Worm (Caenorhabditis elegans) whole organism, L3 larva: ENCODE data around the gene R02D5.8.

ENCODE experiments used
- R02D3.7 ChIP-seq: fragments of 150-350 bp; optimal IDR thresholded peaks from 2 replicates; lab custom pipeline; 2014; ENCODE audit warnings: missing biosample characterization, missing genetic modification characterization
- ZK546.5 ChIP-seq: sonication (generic microtip); optimal IDR thresholded peaks from 2 replicates; lab custom pipeline; 2017; ENCODE audit warnings: missing biosample characterization, missing genetic modification characterization
- ama-1 ChIP-seq: fragments of 150-350 bp; optimal IDR thresholded peaks from 2 replicates; lab custom pipeline; 2018
- ceh-16 ChIP-seq: sonication (generic microtip); optimal IDR thresholded peaks from 2 replicates; lab custom pipeline; 2017; ENCODE audit warnings: missing biosample characterization, missing genetic modification characterization
- ceh-28 ChIP-seq: fragments of 150-350 bp; optimal IDR thresholded peaks from 2 replicates; lab custom pipeline; 2014; ENCODE audit warnings: missing biosample characterization, missing genetic modification reagents, missing genetic modification characterization
- ceh-82 ChIP-seq: fragments of 150-350 bp; optimal IDR thresholded peaks from 2 replicates; lab custom pipeline; 2014; ENCODE audit warnings: missing biosample characterization, missing genetic modification characterization
- ceh-9 ChIP-seq: sonication (generic microtip); optimal IDR thresholded peaks from 2 replicates; lab custom pipeline; 2018; ENCODE audit warnings: missing biosample characterization, missing genetic modification characterization
- egl-27 ChIP-seq: sonication (generic microtip); optimal IDR thresholded peaks from 4 replicates; lab custom pipeline; 2017; ENCODE audit warnings: missing biosample characterization, missing genetic modification reagents, missing genetic modification characterization
- egl-5 ChIP-seq: fragments of 150-350 bp; optimal IDR thresholded peaks from 2 replicates; lab custom pipeline; 2017; ENCODE audit warnings: missing biosample characterization, missing genetic modification reagents, missing genetic modification characterization, inconsistent platforms
- elt-1 ChIP-seq: fragments of 150-350 bp; optimal IDR thresholded peaks from 2 replicates; lab custom pipeline; 2014; ENCODE audit warnings: missing biosample characterization, missing genetic modification characterization
- elt-2 ChIP-seq: sonication (generic microtip); optimal IDR thresholded peaks from 2 replicates; lab custom pipeline; 2016; ENCODE audit warnings: missing genetic modification reagents, mild to moderate bottlenecking, missing genetic modification characterization, missing compliant biosample characterization
- elt-3 ChIP-seq, 3 experiments: fragments of 150-350 bp in 1 of 3; sonication (generic microtip) in 2 of 3; optimal IDR thresholded peaks; 2 replicates in 2 of 3; 4 replicates in 1 of 3; lab custom pipeline; 2014 to 2017; ENCODE audit warnings: missing biosample characterization in 3 of 3, missing genetic modification characterization in 3 of 3
- fkh-10 ChIP-seq: sonication (generic microtip); optimal IDR thresholded peaks from 2 replicates; lab custom pipeline; 2017; ENCODE audit warnings: missing biosample characterization, missing genetic modification reagents, missing genetic modification characterization
- fkh-2 ChIP-seq: fragments of 150-350 bp; optimal IDR thresholded peaks from 2 replicates; lab custom pipeline; 2014; ENCODE audit warnings: missing biosample characterization, missing genetic modification reagents, missing genetic modification characterization
- fos-1 ChIP-seq: fragments of 150-350 bp; optimal IDR thresholded peaks from 2 replicates; lab custom pipeline; 2014; ENCODE audit warnings: missing biosample characterization, missing genetic modification characterization
- hmg-11 ChIP-seq: sonication (generic microtip); optimal IDR thresholded peaks from 2 replicates; lab custom pipeline; 2016; ENCODE audit warnings: missing genetic modification characterization, missing compliant biosample characterization
- jun-1 ChIP-seq: fragments of 150-350 bp; optimal IDR thresholded peaks from 2 replicates; lab custom pipeline; 2014; ENCODE audit warnings: missing biosample characterization, missing genetic modification reagents, missing genetic modification characterization
- lin-39 ChIP-seq: fragments of 150-350 bp; optimal IDR thresholded peaks from 2 replicates; lab custom pipeline; 2018; ENCODE audit warnings: missing biosample characterization, missing genetic modification reagents, missing genetic modification characterization
- lsy-12 ChIP-seq: sonication (generic microtip); optimal IDR thresholded peaks from 2 replicates; lab custom pipeline; 2016; ENCODE audit warnings: mild to moderate bottlenecking, missing genetic modification characterization, missing compliant biosample characterization
- mdl-1 ChIP-seq: fragments of 150-350 bp; optimal IDR thresholded peaks from 2 replicates; lab custom pipeline; 2014; ENCODE audit warnings: missing biosample characterization, missing genetic modification characterization
- mml-1 ChIP-seq: fragments of 150-350 bp; sonication (generic microtip); optimal IDR thresholded peaks from 3 replicates; lab custom pipeline; 2014; ENCODE audit warnings: missing biosample characterization, missing genetic modification characterization
- nfya-1 ChIP-seq: sonication (generic microtip); optimal IDR thresholded peaks from 2 replicates; lab custom pipeline; 2017; ENCODE audit warnings: missing genetic modification characterization, mild to moderate bottlenecking, missing compliant biosample characterization, antibody characterized with exemption, moderate library complexity; ENCODE audit not compliant: insufficient read depth
- nhr-11 ChIP-seq: fragments of 150-350 bp; optimal IDR thresholded peaks from 2 replicates; lab custom pipeline; 2014; ENCODE audit warnings: missing biosample characterization, missing genetic modification characterization
- nhr-12 ChIP-seq: fragments of 150-350 bp; optimal IDR thresholded peaks from 2 replicates; lab custom pipeline; 2014; ENCODE audit warnings: missing biosample characterization, missing genetic modification characterization
- nhr-23 ChIP-seq: fragments of 150-350 bp; optimal IDR thresholded peaks from 2 replicates; lab custom pipeline; 2014; ENCODE audit warnings: missing biosample characterization, missing genetic modification reagents, missing genetic modification characterization
- nhr-237 ChIP-seq: fragments of 150-350 bp; optimal IDR thresholded peaks from 2 replicates; lab custom pipeline; 2014; ENCODE audit warnings: missing biosample characterization, missing genetic modification characterization
- nhr-25 ChIP-seq: sonication (generic microtip); optimal IDR thresholded peaks from 2 replicates; lab custom pipeline; 2017; ENCODE audit warnings: missing biosample characterization, missing genetic modification characterization
- nhr-28 ChIP-seq: fragments of 150-350 bp; optimal IDR thresholded peaks from 2 replicates; lab custom pipeline; 2014; ENCODE audit warnings: missing biosample characterization, missing genetic modification characterization
- nhr-43 ChIP-seq: sonication (generic microtip); optimal IDR thresholded peaks from 2 replicates; lab custom pipeline; 2016; ENCODE audit warnings: mild to moderate bottlenecking, missing genetic modification characterization, missing compliant biosample characterization; ENCODE audit not compliant: poor library complexity, severe bottlenecking
- nhr-67 ChIP-seq: fragments of 150-350 bp; optimal IDR thresholded peaks from 2 replicates; lab custom pipeline; 2014; ENCODE audit warnings: missing biosample characterization, missing genetic modification characterization
- nhr-76 ChIP-seq: fragments of 150-350 bp; sonication (generic microtip); optimal IDR thresholded peaks from 5 replicates; lab custom pipeline; 2014; ENCODE audit warnings: missing biosample characterization, missing genetic modification characterization
- pha-4 ChIP-seq: fragments of 150-350 bp; optimal IDR thresholded peaks from 2 replicates; lab custom pipeline; 2014; ENCODE audit warnings: missing biosample characterization, missing genetic modification reagents, missing genetic modification characterization
- pqm-1 ChIP-seq: fragments of 150-350 bp; optimal IDR thresholded peaks from 2 replicates; lab custom pipeline; 2017; ENCODE audit warnings: missing biosample characterization, missing genetic modification characterization, inconsistent platforms
- sea-2 ChIP-seq: fragments of 150-350 bp; sonication (generic microtip); optimal IDR thresholded peaks from 4 replicates; lab custom pipeline; 2014; ENCODE audit warnings: missing biosample characterization, missing genetic modification reagents, missing genetic modification characterization
- skn-1 ChIP-seq: fragments of 150-350 bp; optimal IDR thresholded peaks from 2 replicates; lab custom pipeline; 2014; ENCODE audit warnings: missing biosample characterization, missing genetic modification characterization
- snpc-4 ChIP-seq: fragments of 150-350 bp; optimal IDR thresholded peaks from 2 replicates; lab custom pipeline; 2014; ENCODE audit warnings: missing biosample characterization, missing genetic modification characterization
- unc-39 ChIP-seq: sonication (generic microtip); optimal IDR thresholded peaks from 4 replicates; lab custom pipeline; 2017; ENCODE audit warnings: missing biosample characterization, missing genetic modification characterization
- unc-62 ChIP-seq: fragments of 150-350 bp; sonication (generic microtip); optimal IDR thresholded peaks from 4 replicates; lab custom pipeline; 2014; ENCODE audit warnings: missing biosample characterization, missing genetic modification reagents, missing genetic modification characterization
- zag-1 ChIP-seq: fragments of 150-350 bp; optimal IDR thresholded peaks from 2 replicates; lab custom pipeline; 2014; ENCODE audit warnings: missing biosample characterization, missing genetic modification characterization
- ztf-11 ChIP-seq: fragments of 150-350 bp; optimal IDR thresholded peaks from 2 replicates; lab custom pipeline; 2014; ENCODE audit warnings: missing biosample characterization, missing genetic modification characterization
- ztf-4 ChIP-seq: fragments of 150-350 bp; optimal IDR thresholded peaks from 2 replicates; lab custom pipeline; 2014; ENCODE audit warnings: missing biosample characterization, missing genetic modification characterization

R02D5.8 gene

ce11 chrV:14508556-14508955 lies 10.6 kb downstream of the R02D5.8 start:
- TF ChIP-seq lin-39 (tag; lab: Kevin White, UChicago) = no peak
- no peak for TF ChIP-seq skn-1 (tag; lab: Kevin White, UChicago)
- no peak for TF ChIP-seq zag-1
- TF ChIP-seq egl-5 (tag; lab: Kevin White, UChicago) = no peak
- no peak for TF ChIP-seq ceh-9 (tag; lab: Kevin White, UChicago)
- TF ChIP-seq unc-62 = no peak
- no peak for TF ChIP-seq snpc-4
- no peak for TF ChIP-seq nhr-28

- no peak for TF ChIP-seq nhr-43 (tag; lab: Kevin White, UChicago)
- no peak for TF ChIP-seq elt-2
- TF ChIP-seq ceh-28 (tag; lab: Kevin White, UChicago) = no peak
- no peak for TF ChIP-seq unc-39
- TF ChIP-seq nhr-28 = no peak
- TF ChIP-seq fkh-2 (tag; lab: Kevin White, UChicago) = no peak
- TF ChIP-seq egl-5 (tag; lab: Kevin White, UChicago) = no peak
- no peak for TF ChIP-seq sea-2
- TF ChIP-seq snpc-4 = no peak
- no peak for TF ChIP-seq ztf-4
- TF ChIP-seq lsy-12 (tag; lab: Kevin White, UChicago) = no peak
- TF ChIP-seq ceh-16 (tag; lab: Kevin White, UChicago) = no peak
- no peak for TF ChIP-seq mml-1 (tag; lab: Kevin White, UChicago)
- TF ChIP-seq ceh-82 (tag; lab: Kevin White, UChicago) = no peak
- no peak for TF ChIP-seq fos-1 (tag; lab: Kevin White, UChicago)
- TF ChIP-seq ama-1 = no peak
- TF ChIP-seq nhr-12 (tag; lab: Kevin White, UChicago) = no peak
- TF ChIP-seq nhr-237 = no peak
- TF ChIP-seq nhr-76 (tag; lab: Kevin White, UChicago) = no peak
- no peak for TF ChIP-seq R02D3.7
Observed at ce11 chrV:14508005-14508521, 11.1 kb downstream of the R02D5.8 start, which contains the start of gene R02D5.1. Gene R02D5.1 (plus strand): TSS chrV:14508249.

DNA sequence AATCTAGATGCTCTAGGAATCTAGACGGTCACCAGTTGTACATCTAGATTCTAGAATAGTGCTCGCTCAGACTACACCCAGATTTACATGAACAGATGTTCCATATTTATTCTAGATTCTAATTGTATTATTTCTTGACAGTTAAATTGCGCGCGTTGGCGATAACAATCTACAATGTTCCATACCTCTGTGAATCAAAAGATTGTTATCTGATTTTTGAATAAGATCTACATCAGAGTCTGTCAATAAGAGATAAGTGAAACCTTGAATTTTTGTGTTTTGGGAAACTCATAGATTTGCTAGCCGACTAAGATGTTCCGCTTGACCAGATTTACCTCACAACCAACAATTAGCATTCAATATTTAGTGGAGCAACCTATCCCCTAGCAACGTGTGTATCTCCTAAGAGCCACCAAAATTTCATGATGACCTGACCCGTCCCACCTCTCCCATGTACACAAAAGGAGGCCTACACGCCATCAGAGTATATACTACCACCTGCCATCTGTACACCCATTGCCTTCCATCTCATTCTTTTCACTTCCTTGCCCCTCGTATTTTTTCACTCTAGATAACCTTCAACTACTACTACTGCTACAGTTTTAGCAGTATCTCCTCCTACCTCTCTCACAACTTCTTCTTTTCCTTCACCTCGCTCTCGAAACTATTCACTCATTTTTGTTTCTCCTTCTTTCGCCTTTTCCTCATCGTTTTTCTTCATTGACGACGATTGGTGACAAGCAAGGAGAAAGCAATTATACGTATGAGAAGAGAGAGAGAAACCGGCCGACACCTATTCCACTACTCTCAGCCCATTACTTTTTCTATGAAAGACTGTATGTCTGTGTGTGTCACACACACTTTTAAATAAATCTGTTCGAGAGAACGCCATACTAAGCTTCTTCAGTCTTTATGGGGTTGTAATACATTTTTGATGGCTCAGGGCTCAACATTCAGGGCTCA lies 12.2 kb downstream of the R02D5.8 start:
- TF ChIP-seq nhr-28 = no peak
- TF ChIP-seq zag-1 = no peak
- TF ChIP-seq nhr-12 (tag; lab: Kevin White, UChicago) = no peak
- no peak for TF ChIP-seq lin-39 (tag; lab: Kevin White, UChicago)
- no peak for TF ChIP-seq ztf-11 (tag; lab: Kevin White, UChicago)
- TF ChIP-seq nhr-76 (tag; lab: Kevin White, UChicago) = no peak
- no peak for TF ChIP-seq nhr-67 (tag; lab: Kevin White, UChicago)
- TF ChIP-seq elt-3 (tag; optimal IDR thresholded peaks at IDR 0.05; lab: Kevin White, UChicago) = peak in 1 of 3 experiments; percentile 15
- TF ChIP-seq nhr-11 (tag; lab: Kevin White, UChicago) = no peak
- no peak for TF ChIP-seq elt-2
- no peak for TF ChIP-seq fos-1 (tag; lab: Kevin White, UChicago)
- no peak for TF ChIP-seq hmg-11
- peak; percentile 59 for TF ChIP-seq egl-5 (tag; lab: Kevin White, UChicago)
- no peak for TF ChIP-seq pha-4 (tag; lab: Kevin White, UChicago)
- no peak for TF ChIP-seq R02D3.7
- TF ChIP-seq nhr-23 = peak; percentile 91
- no peak for TF ChIP-seq mml-1 (tag; lab: Kevin White, UChicago)
- TF ChIP-seq fkh-2 (tag; lab: Kevin White, UChicago) = no peak
- peak; percentile 1 for TF ChIP-seq nfya-1
- no peak for TF ChIP-seq ceh-28 (tag; lab: Kevin White, UChicago)
- TF ChIP-seq skn-1 (tag; lab: Kevin White, UChicago) = no peak
- peak; percentile 70 for TF ChIP-seq nhr-25
- peak; percentile 100 for TF ChIP-seq elt-1 (tag; lab: Kevin White, UChicago)
- no peak for TF ChIP-seq ceh-9 (tag; lab: Kevin White, UChicago)

- TF ChIP-seq elt-3 (tag; optimal IDR thresholded peaks at IDR 0.05; lab: Kevin White, UChicago) (peak in 2 of 3 experiments; percentile 30 to 93), pqm-1 (peak; percentile 42), ZK546.5 (tag; lab: Kevin White, UChicago) (no peak), mdl-1 (tag; lab: Kevin White, UChicago) (no peak), skn-1 (tag; lab: Kevin White, UChicago) (no peak), nhr-43 (tag; lab: Kevin White, UChicago) (peak; percentile 78), egl-5 (tag; lab: Kevin White, UChicago) (no peak), jun-1 (tag; lab: Kevin White, UChicago) (peak; percentile 46), unc-62 (no peak), ceh-16 (tag; lab: Kevin White, UChicago) (no peak), zag-1 (no peak), nhr-25 (peak; percentile 65), nhr-23 (peak; percentile 67), elt-1 (tag; lab: Kevin White, UChicago) (peak; percentile 95), fkh-2 (tag; lab: Kevin White, UChicago) (no peak), fkh-10 (GFP tag; lab: Kevin White, UChicago) (no peak), elt-2 (peak; percentile 84), ceh-82 (tag; lab: Kevin White, UChicago) (no peak), ztf-4 (no peak), egl-27 (tag; lab: Kevin White, UChicago) (peak; percentile 2)
Observed at ce11 chrV:14505745-14506214, 13.4 kb downstream of the R02D5.8 start.
